Worm (Caenorhabditis elegans) whole organism, L4 larva: ENCODE measurements around the gene F53G2.3.

Source experiments
- F44E2.7 ChIP-seq: fragments of 200-800 bp; sonication (Bioruptor generic); IDR thresholded peaks from 2 replicates; pipeline ENCODE4 v2.1.2; 2022; ENCODE audit warnings: missing genetic modification characterization, missing compliant biosample characterization
- aly-2 ChIP-seq: sonication (generic microtip); optimal IDR thresholded peaks from 2 replicates; lab custom pipeline; 2018; ENCODE audit warnings: missing biosample characterization, missing genetic modification characterization
- ces-1 ChIP-seq: fragments of 150-350 bp; sonication (generic microtip); optimal IDR thresholded peaks from 4 replicates; lab custom pipeline; 2014; ENCODE audit warnings: missing biosample characterization, missing genetic modification reagents, missing genetic modification characterization
- dve-1 ChIP-seq: sonication (generic microtip); optimal IDR thresholded peaks from 2 replicates; lab custom pipeline; 2017; ENCODE audit warnings: antibody characterized with exemption, mild to moderate bottlenecking, missing genetic modification characterization, missing compliant biosample characterization; ENCODE audit not compliant: insufficient read depth
- fos-1 ChIP-seq: fragments of 150-350 bp; optimal IDR thresholded peaks from 2 replicates; lab custom pipeline; 2014; ENCODE audit warnings: missing biosample characterization, missing genetic modification characterization
- nhr-11 ChIP-seq: fragments of 150-350 bp; optimal IDR thresholded peaks from 2 replicates; lab custom pipeline; 2014; ENCODE audit warnings: missing biosample characterization, missing genetic modification characterization
- nhr-111 ChIP-seq: fragments of 200-800 bp; sonication (Bioruptor generic); optimal IDR thresholded peaks from 2 replicates; lab custom pipeline; 2018; ENCODE audit warnings: mild to moderate bottlenecking, missing genetic modification characterization, missing compliant biosample characterization
- nhr-42 ChIP-seq: fragments of 200-800 bp; sonication (Bioruptor generic); IDR thresholded peaks from 2 replicates; pipeline ENCODE4 v1.3.6; 2022; ENCODE audit warnings: missing genetic modification characterization, missing compliant biosample characterization
- rbr-2 ChIP-seq: sonication (generic microtip); optimal IDR thresholded peaks from 2 replicates; lab custom pipeline; 2016; ENCODE audit warnings: missing genotype, missing genetic modification characterization, missing compliant biosample characterization
- tag-97 ChIP-seq: fragments of 200-800 bp; sonication (Bioruptor generic); IDR thresholded peaks from 2 replicates; pipeline ENCODE4 v1.3.6; 2022; ENCODE audit warnings: missing genetic modification characterization, missing compliant biosample characterization
- zag-1 ChIP-seq: fragments of 150-350 bp; optimal IDR thresholded peaks from 2 replicates; lab custom pipeline; 2014; ENCODE audit warnings: missing biosample characterization, missing genetic modification characterization
- zip-2 ChIP-seq: fragments of 150-350 bp; optimal IDR thresholded peaks from 2 replicates; lab custom pipeline; 2014; ENCODE audit warnings: missing biosample characterization, missing genetic modification characterization
- ztf-11 ChIP-seq: fragments of 150-350 bp; optimal IDR thresholded peaks from 2 replicates; lab custom pipeline; 2014; ENCODE audit warnings: missing biosample characterization, missing genetic modification characterization

ce11 chrII:2518487-2518886, 38.3 kb downstream of the F53G2.3 start:
- TF ChIP-seq ztf-11 (no peak), nhr-111 (GFP tag; lab: Kevin White, UChicago) (no peak), zag-1 (tag; lab: Kevin White, UChicago) (no peak), ces-1 (GFP tag; lab: Kevin White, UChicago) (no peak), nhr-11 (no peak), zip-2 (no peak), nhr-42 (GFP tag; lab: Robert Waterston, UW) (no peak), fos-1 (tag; lab: Kevin White, UChicago) (no peak), dve-1 (tag; lab: Kevin White, UChicago) (no peak), F44E2.7 (GFP tag; lab: Robert Waterston, UW) (no peak), aly-2 (tag; lab: Kevin White, UChicago) (no peak), rbr-2 (tag; lab: Kevin White, UChicago) (no peak), tag-97 (no peak)
